Worm (Caenorhabditis elegans): ENCODE measurements around the gene cnx-1.

- TF ChIP-seq ztf-4 (tag; optimal IDR thresholded peaks at IDR 0.05) (no peak), snpc-4 (tag; optimal IDR thresholded peaks at IDR 0.05) (no peak), nhr-28 (tag; optimal IDR thresholded peaks at IDR 0.05) (no peak), unc-62 (GFP tag; optimal IDR thresholded peaks at IDR 0.05) (no peak)
Measured at ce11 chrIII:9782011-9782436, 34.9 kb downstream of the cnx-1 start, which contains the start of gene vha-2.
